Fruit fly (Drosophila melanogaster) whole organism, adult: ENCODE results near the gene Tep2.
A peak's percentile ranks its signal among the peaks of the same experiment; 100 is the strongest.

Source experiments
- CG12768 ChIP-seq: fragments of 200-800 bp; sonication (Bioruptor generic); optimal IDR thresholded peaks from 2 replicates; lab custom pipeline; 2017; ENCODE audit warnings: missing biosample characterization, missing genetic modification characterization, mild to moderate bottlenecking, moderate library complexity, missing genetic modification reagents
- CG14711 ChIP-seq: fragments of 200-800 bp; sonication (Bioruptor generic); optimal IDR thresholded peaks from 2 replicates; lab custom pipeline; 2018; ENCODE audit warnings: missing biosample characterization, mild to moderate bottlenecking, missing genetic modification characterization, moderate library complexity
- CG1620 ChIP-seq: fragments of 200-800 bp; sonication (Bioruptor generic); optimal IDR thresholded peaks from 2 replicates; lab custom pipeline; 2016; ENCODE audit warnings: missing biosample characterization, missing genetic modification characterization
- CG5204 ChIP-seq: fragments of 200-800 bp; sonication (Bioruptor generic); optimal IDR thresholded peaks from 2 replicates; lab custom pipeline; 2016; ENCODE audit warnings: missing biosample characterization, missing genetic modification characterization
- CG7101 ChIP-seq: fragments of 200-800 bp; sonication (Bioruptor generic); optimal IDR thresholded peaks from 2 replicates; lab custom pipeline; 2018; ENCODE audit warnings: missing biosample characterization, mild to moderate bottlenecking, missing genetic modification characterization, moderate library complexity
- Crg-1 ChIP-seq: fragments of 200-800 bp; sonication (Bioruptor generic); optimal IDR thresholded peaks from 2 replicates; lab custom pipeline; 2016; ENCODE audit warnings: missing biosample characterization, missing genetic modification characterization
- Hr96 ChIP-seq: fragments of 200-800 bp; sonication (Bioruptor generic); optimal IDR thresholded peaks from 2 replicates; lab custom pipeline; 2016; ENCODE audit warnings: missing biosample characterization, missing genetic modification characterization
- bab1 ChIP-seq: fragments of 200-800 bp; sonication (Bioruptor generic); optimal IDR thresholded peaks from 3 replicates; lab custom pipeline; 2019; ENCODE audit warnings: missing biosample characterization, mild to moderate bottlenecking, missing genetic modification characterization, moderate library complexity
- cic ChIP-seq: fragments of 200-800 bp; sonication (Bioruptor generic); optimal IDR thresholded peaks from 2 replicates; lab custom pipeline; 2017; ENCODE audit warnings: missing biosample characterization, mild to moderate bottlenecking, missing genetic modification characterization, moderate library complexity
- cnc ChIP-seq, 2 experiments: fragments of >200 bp; optimal IDR thresholded peaks; 2 replicates each; lab custom pipeline; 2017
- kay ChIP-seq: fragments of 200-800 bp; sonication (Bioruptor generic); peaks from one replicate; lab custom pipeline; 2016; ENCODE audit warnings: missing biosample characterization, missing genetic modification characterization, borderline replicate concordance
- ovo ChIP-seq: fragments of 200-800 bp; sonication (Bioruptor generic); optimal IDR thresholded peaks from 2 replicates; lab custom pipeline; 2016; ENCODE audit warnings: missing biosample characterization, missing genetic modification characterization
- pad ChIP-seq: fragments of 200-800 bp; sonication (Bioruptor generic); optimal IDR thresholded peaks from 3 replicates; lab custom pipeline; 2017; ENCODE audit warnings: missing biosample characterization, missing genetic modification characterization, mild to moderate bottlenecking, moderate library complexity, missing genetic modification reagents
- toe ChIP-seq: fragments of 200-800 bp; sonication (Bioruptor generic); optimal IDR thresholded peaks from 2 replicates; lab custom pipeline; 2016; ENCODE audit warnings: missing biosample characterization, missing genetic modification characterization

DNA sequence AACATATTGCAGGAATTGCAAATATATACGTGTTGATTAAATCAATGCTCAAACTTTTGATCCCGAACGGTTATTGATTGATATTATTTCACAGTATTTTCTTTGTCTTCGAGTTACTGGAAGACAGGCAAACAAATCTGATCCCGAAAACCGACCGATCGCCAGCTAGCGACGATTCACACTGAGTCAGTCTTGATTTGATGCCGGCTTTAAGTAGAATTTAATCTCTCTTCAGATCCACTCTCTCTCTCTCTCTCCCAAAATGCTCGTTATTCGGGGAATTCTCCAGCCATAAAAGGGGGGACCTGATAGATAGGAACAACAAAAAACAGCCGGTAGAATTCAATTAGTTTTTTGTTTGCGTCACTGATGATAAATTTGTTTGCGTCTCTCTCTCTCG lies at the start of gene Tep2:
- TF ChIP-seq ovo (no peak), CG5204 (GFP tag; lab: Kevin White, UChicago) (no peak), cnc (optimal IDR thresholded peaks at IDR 0.05; lab: Kevin White, UChicago) (no peak), Hr96 (GFP tag; lab: Kevin White, UChicago) (no peak), Crg-1 (GFP tag; lab: Kevin White, UChicago) (no peak), toe (GFP tag; lab: Kevin White, UChicago) (no peak), CG7101 (tag; lab: Kevin White, UChicago) (no peak), bab1 (peak; percentile 9), CG14711 (no peak), CG12768 (GFP tag; lab: Kevin White, UChicago) (no peak), pad (GFP tag; lab: Kevin White, UChicago) (no peak), cic (GFP tag; lab: Kevin White, UChicago) (peak; percentile 9), kay (GFP tag; lab: Kevin White, UChicago) (no peak), CG1620 (no peak)
